Fruit fly (Drosophila melanogaster) whole organism, embryonic: ENCODE measurements around the gene Acp29AB.
A peak's percentile ranks its signal among the peaks of the same experiment; 100 is the strongest.

ENCODE experiments used
- Ada2b ChIP-seq: fragments of 200-800 bp; sonication (Bioruptor generic); IDR thresholded peaks from 2 replicates; pipeline ENCODE4 v1.3.6; 2022; ENCODE audit warnings: missing biosample characterization, missing genetic modification characterization
- CG10209 ChIP-seq: fragments of 200-800 bp; sonication (Bioruptor generic); optimal IDR thresholded peaks from 3 replicates; lab custom pipeline; 2017; ENCODE audit warnings: missing biosample characterization, mild to moderate bottlenecking, missing genetic modification characterization, missing genetic modification reagents
- CG10267 ChIP-seq: fragments of 200-800 bp; sonication (Bioruptor generic); optimal IDR thresholded peaks from 2 replicates; lab custom pipeline; 2018; ENCODE audit warnings: missing biosample characterization, mild to moderate bottlenecking, missing genetic modification characterization, moderate library complexity
- CG11456 ChIP-seq: fragments of 200-800 bp; sonication (Bioruptor generic); IDR thresholded peaks from 3 replicates; pipeline ENCODE4 v1.3.6; 2022; ENCODE audit warnings: missing biosample characterization, missing genetic modification characterization
- CG12744 ChIP-seq: fragments of 200-800 bp; sonication (Bioruptor generic); optimal IDR thresholded peaks from 2 replicates; lab custom pipeline; 2016; ENCODE audit warnings: missing biosample characterization, missing genetic modification characterization
- CG13775 ChIP-seq: fragments of 200-800 bp; sonication (Bioruptor generic); optimal IDR thresholded peaks from 3 replicates; lab custom pipeline; 2017; ENCODE audit warnings: missing biosample characterization, mild to moderate bottlenecking, missing genetic modification characterization
- CG14441 ChIP-seq: fragments of 200-800 bp; sonication (Bioruptor generic); IDR thresholded peaks from 2 replicates; pipeline ENCODE4 v1.3.6; 2022; ENCODE audit warnings: missing biosample characterization, missing genetic modification characterization
- CG16815 ChIP-seq: fragments of 200-800 bp; sonication (Bioruptor generic); optimal IDR thresholded peaks from 3 replicates; lab custom pipeline; 2017; ENCODE audit warnings: missing biosample characterization, mild to moderate bottlenecking, missing genetic modification characterization
- CG17186 ChIP-seq: fragments of 200-800 bp; sonication (Bioruptor generic); optimal IDR thresholded peaks from 3 replicates; lab custom pipeline; 2017; ENCODE audit warnings: missing biosample characterization, missing genetic modification reagents, missing genetic modification characterization
- CG17568 ChIP-seq: fragments of 200-800 bp; sonication (Bioruptor generic); optimal IDR thresholded peaks from 2 replicates; lab custom pipeline; 2018; ENCODE audit warnings: missing biosample characterization, mild to moderate bottlenecking, missing genetic modification characterization, moderate library complexity
- CG1832 ChIP-seq: fragments of 200-800 bp; sonication (Bioruptor generic); optimal IDR thresholded peaks from 2 replicates; lab custom pipeline; 2017; ENCODE audit warnings: missing biosample characterization, mild to moderate bottlenecking, missing genetic modification characterization, inconsistent platforms
- CG18764 ChIP-seq: fragments of 200-800 bp; sonication (Bioruptor generic); optimal IDR thresholded peaks from 3 replicates; lab custom pipeline; 2016; ENCODE audit warnings: missing biosample characterization, missing genetic modification characterization
- CG2712 ChIP-seq: fragments of 200-800 bp; optimal IDR thresholded peaks from 3 replicates; lab custom pipeline; 2019; ENCODE audit warnings: missing biosample characterization, mild to moderate bottlenecking, missing genetic modification characterization, moderate library complexity
- CG2875 ChIP-seq: fragments of 200-800 bp; sonication (Bioruptor generic); optimal IDR thresholded peaks from 2 replicates; lab custom pipeline; 2017; ENCODE audit warnings: missing biosample characterization, mild to moderate bottlenecking, missing genetic modification characterization, missing genetic modification reagents
- CG30403 ChIP-seq: fragments of 200-800 bp; sonication (Bioruptor generic); optimal IDR thresholded peaks from 3 replicates; lab custom pipeline; 2016; ENCODE audit warnings: missing biosample characterization, missing genetic modification characterization
- CG3163 ChIP-seq: fragments of 200-800 bp; sonication (Bioruptor generic); optimal IDR thresholded peaks from 3 replicates; lab custom pipeline; 2016; ENCODE audit warnings: missing biosample characterization, missing genetic modification characterization
- CG33213 ChIP-seq: fragments of 200-800 bp; sonication (Bioruptor generic); optimal IDR thresholded peaks from 3 replicates; lab custom pipeline; 2016; ENCODE audit warnings: missing biosample characterization, missing genetic modification characterization
- CG33557 ChIP-seq: fragments of 200-800 bp; sonication (Bioruptor generic); optimal IDR thresholded peaks from 2 replicates; lab custom pipeline; 2019; ENCODE audit warnings: missing biosample characterization, mild to moderate bottlenecking, missing genetic modification characterization, moderate library complexity
- CG4328 ChIP-seq: fragments of 200-800 bp; sonication (Bioruptor generic); optimal IDR thresholded peaks from 3 replicates; lab custom pipeline; 2017; ENCODE audit warnings: missing biosample characterization, missing genetic modification reagents, missing genetic modification characterization
- CG4854 ChIP-seq: fragments of 200-800 bp; sonication (Bioruptor generic); optimal IDR thresholded peaks from 2 replicates; lab custom pipeline; 2016; ENCODE audit warnings: missing biosample characterization, missing genetic modification characterization, inconsistent platforms
- CG6791 ChIP-seq: fragments of 200-800 bp; sonication (Bioruptor generic); IDR thresholded peaks from 3 replicates; pipeline ENCODE4 v1.3.6; 2022; ENCODE audit warnings: missing biosample characterization, missing genetic modification characterization; ENCODE audit not compliant: partially characterized antibody
- CG7357 ChIP-seq: fragments of 200-800 bp; sonication (Bioruptor generic); IDR thresholded peaks from 3 replicates; pipeline ENCODE4 v1.3.6; 2022; ENCODE audit warnings: missing biosample characterization, missing genetic modification characterization
- CG7556 ChIP-seq: fragments of 200-800 bp; sonication (Bioruptor generic); optimal IDR thresholded peaks from 2 replicates; lab custom pipeline; 2017; ENCODE audit warnings: missing biosample characterization, mild to moderate bottlenecking, missing genetic modification characterization
- CG7745 ChIP-seq: fragments of 200-800 bp; sonication (Bioruptor generic); optimal IDR thresholded peaks from 2 replicates; lab custom pipeline; 2018; ENCODE audit warnings: missing biosample characterization, mild to moderate bottlenecking, missing genetic modification characterization, moderate library complexity
- CG7786 ChIP-seq: fragments of 200-800 bp; sonication (Bioruptor generic); optimal IDR thresholded peaks from 2 replicates; lab custom pipeline; 2016; ENCODE audit warnings: missing biosample characterization, missing genetic modification characterization
- CG7839 ChIP-seq: fragments of 200-800 bp; sonication (Bioruptor generic); optimal IDR thresholded peaks from 3 replicates; lab custom pipeline; 2018; ENCODE audit warnings: missing biosample characterization, mild to moderate bottlenecking, missing genetic modification characterization, moderate library complexity
- CG8359 ChIP-seq: fragments of 200-800 bp; sonication (Bioruptor generic); optimal IDR thresholded peaks from 2 replicates; lab custom pipeline; 2017; ENCODE audit warnings: missing biosample characterization, mild to moderate bottlenecking, missing genetic modification characterization, borderline replicate concordance
- CG8924 ChIP-seq: fragments of 200-800 bp; optimal IDR thresholded peaks from 3 replicates; lab custom pipeline; 2019; ENCODE audit warnings: missing biosample characterization, mild to moderate bottlenecking, missing genetic modification characterization, moderate library complexity
- Camta ChIP-seq: fragments of 200-800 bp; sonication (Bioruptor generic); optimal IDR thresholded peaks from 2 replicates; lab custom pipeline; 2016; ENCODE audit warnings: missing biosample characterization, missing genetic modification characterization
- Chrac-16 ChIP-seq: fragments of 200-800 bp; sonication (Bioruptor generic); optimal IDR thresholded peaks from 3 replicates; lab custom pipeline; 2016; ENCODE audit warnings: missing biosample characterization, missing genetic modification characterization
- Doc2 ChIP-seq: fragments of 200-800 bp; sonication (Bioruptor generic); IDR thresholded peaks from 2 replicates; pipeline ENCODE4 v1.3.6; 2022; ENCODE audit warnings: missing biosample characterization, missing genetic modification characterization
- Dref ChIP-seq: fragments of 200-800 bp; sonication (Bioruptor generic); IDR thresholded peaks from 2 replicates; pipeline ENCODE4 v1.3.6; 2022; ENCODE audit warnings: missing biosample characterization, missing genetic modification characterization
- Hmx ChIP-seq: fragments of 200-800 bp; sonication (Bioruptor generic); optimal IDR thresholded peaks from 2 replicates; lab custom pipeline; 2016; ENCODE audit warnings: missing biosample characterization, missing genetic modification characterization
- Hsf ChIP-seq: fragments of 200-800 bp; sonication (Bioruptor generic); optimal IDR thresholded peaks from 3 replicates; lab custom pipeline; 2016; ENCODE audit warnings: missing biosample characterization, missing genetic modification characterization
- NK7.1 ChIP-seq: fragments of 200-800 bp; sonication (Bioruptor generic); optimal IDR thresholded peaks from 3 replicates; lab custom pipeline; 2016; ENCODE audit warnings: missing biosample characterization, missing genetic modification characterization
- Neu2 ChIP-seq: fragments of 200-800 bp; sonication (Bioruptor generic); optimal IDR thresholded peaks from 3 replicates; lab custom pipeline; 2016; ENCODE audit warnings: missing biosample characterization, missing genetic modification characterization, borderline replicate concordance
- Optix ChIP-seq: fragments of 200-800 bp; sonication (Bioruptor generic); IDR thresholded peaks from 3 replicates; pipeline ENCODE4 v1.3.6; 2022; ENCODE audit warnings: missing biosample characterization, missing genetic modification characterization
- abd-A ChIP-seq: fragments of 200-800 bp; sonication (Bioruptor generic); optimal IDR thresholded peaks from 3 replicates; lab custom pipeline; 2019; ENCODE audit warnings: missing biosample characterization, mild to moderate bottlenecking, missing genetic modification characterization, moderate library complexity
- ara ChIP-seq: fragments of 200-800 bp; sonication (Bioruptor generic); IDR thresholded peaks from 2 replicates; pipeline ENCODE4 v1.3.6; 2022; ENCODE audit warnings: missing biosample characterization, missing genetic modification characterization
- ash1 ChIP-seq: fragments of 200-800 bp; sonication (Bioruptor generic); optimal IDR thresholded peaks from 2 replicates; lab custom pipeline; 2018; ENCODE audit warnings: missing biosample characterization, mild to moderate bottlenecking, missing genetic modification characterization
- gsb-n ChIP-seq: fragments of 200-800 bp; sonication (Bioruptor generic); optimal IDR thresholded peaks from 3 replicates; lab custom pipeline; 2018; ENCODE audit warnings: missing biosample characterization, mild to moderate bottlenecking, missing genetic modification characterization
- hbn ChIP-seq: fragments of 200-800 bp; sonication (Bioruptor generic); IDR thresholded peaks from 2 replicates; pipeline ENCODE4 v1.3.6; 2022; ENCODE audit warnings: missing biosample characterization, missing genetic modification characterization; ENCODE audit not compliant: partially characterized antibody
- lab ChIP-seq: fragments of 200-800 bp; sonication (Bioruptor generic); optimal IDR thresholded peaks from 3 replicates; lab custom pipeline; 2017; ENCODE audit warnings: missing biosample characterization, missing genetic modification characterization, mild to moderate bottlenecking, moderate library complexity, missing genetic modification reagents
- luna ChIP-seq: fragments of 200-800 bp; sonication (Bioruptor generic); optimal IDR thresholded peaks from 2 replicates; lab custom pipeline; 2016; ENCODE audit warnings: missing biosample characterization, missing genetic modification characterization
- odd ChIP-seq: fragments of 200-800 bp; sonication (Bioruptor generic); optimal IDR thresholded peaks from 2 replicates; lab custom pipeline; 2017; ENCODE audit warnings: missing biosample characterization, mild to moderate bottlenecking, missing genetic modification characterization
- onecut ChIP-seq: fragments of 200-800 bp; sonication (Bioruptor generic); IDR thresholded peaks from 2 replicates; pipeline ENCODE4 v1.3.6; 2022; ENCODE audit warnings: missing biosample characterization, missing genetic modification characterization
- phol ChIP-seq: fragments of 200-800 bp; sonication (Bioruptor generic); optimal IDR thresholded peaks from 3 replicates; lab custom pipeline; 2018; ENCODE audit warnings: missing biosample characterization, mild to moderate bottlenecking, missing genetic modification characterization, moderate library complexity
- prd ChIP-seq, 3 experiments: fragments of >200 bp in 2 of 3; fragments of 200-800 bp in 1 of 3; sonication (Bioruptor generic) in 1 of 3; optimal IDR thresholded peaks in 2 of 3; IDR thresholded peaks in 1 of 3; 2 replicates in 2 of 3; 3 replicates in 1 of 3; pipeline versions ENCODE4 v1.3.6 to Lab custom; 2017 to 2022; ENCODE audit warnings: missing biosample characterization in 1 of 3, missing genetic modification characterization in 1 of 3
- ranshi ChIP-seq: fragments of 200-800 bp; sonication (Bioruptor generic); IDR thresholded peaks from 2 replicates; pipeline ENCODE4 v1.3.6; 2022; ENCODE audit warnings: missing biosample characterization, missing genetic modification characterization

Gene Acp29AB

DNA sequence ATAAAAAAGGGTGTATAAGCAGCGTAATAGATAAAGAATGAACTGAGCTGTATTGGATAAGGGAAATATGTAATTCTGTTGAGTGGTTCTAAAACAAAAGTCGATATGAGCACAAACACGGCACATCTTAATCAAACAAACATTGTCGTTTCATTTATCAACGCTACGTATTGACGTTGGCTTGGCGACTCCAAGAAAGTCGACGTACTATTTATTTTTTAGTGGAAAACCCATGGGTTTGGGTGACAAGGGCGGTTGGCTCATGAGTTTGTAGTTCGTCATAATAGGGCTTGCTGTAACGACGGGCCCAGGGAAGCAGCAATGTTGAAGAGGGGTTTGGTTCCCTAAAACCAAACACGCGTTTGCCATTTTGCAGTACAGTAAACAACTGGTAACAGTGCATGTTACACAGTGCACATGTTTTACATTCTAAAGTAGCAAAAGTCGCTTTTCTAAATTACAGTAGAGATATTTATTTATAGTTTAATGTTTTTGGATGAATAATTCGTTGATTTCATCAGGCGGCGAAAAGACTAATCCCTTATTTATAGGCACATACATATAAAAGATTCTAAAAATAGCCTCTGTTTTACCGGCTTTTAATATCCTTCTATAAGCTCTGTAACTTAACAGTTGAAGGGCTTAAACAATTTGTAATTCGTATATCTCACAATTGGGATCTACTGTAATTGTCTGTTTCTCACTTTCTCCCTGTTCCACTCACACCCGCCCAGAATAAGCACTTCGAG lies 31.6 kb downstream of the Acp29AB start (continued):
- TF ChIP-seq Hmx (GFP tag; lab: Kevin White, UChicago) (peak; percentile 19), Doc2 (GFP tag; lab: Robert Waterston, UW) (no peak), phol (peak; percentile 40), CG18764 (GFP tag; lab: Kevin White, UChicago) (no peak), CG7357 (GFP tag; lab: Robert Waterston, UW) (no peak), CG13775 (GFP tag; lab: Kevin White, UChicago) (no peak), Dref (GFP tag; lab: Robert Waterston, UW) (no peak), CG17186 (GFP tag; lab: Kevin White, UChicago) (no peak), prd (optimal IDR thresholded peaks at IDR 0.05; lab: Kevin White, UChicago) (no peak), prd (GFP tag; IDR thresholded peaks at IDR 0.05; lab: Robert Waterston, UW) (no peak), CG12744 (GFP tag; lab: Kevin White, UChicago) (no peak), NK7.1 (no peak), Optix (no peak), Ada2b (GFP tag; lab: Robert Waterston, UW) (no peak), lab (peak; percentile 49), CG30403 (GFP tag; lab: Kevin White, UChicago) (peak; percentile 40), CG2712 (peak; percentile 59), Camta (GFP tag; lab: Kevin White, UChicago) (no peak), abd-A (no peak), CG10267 (peak; percentile 15), CG4328 (peak; percentile 1), CG6791 (no peak), ara (no peak), CG7786 (GFP tag; lab: Kevin White, UChicago) (no peak), onecut (no peak), CG3163 (no peak), luna (GFP tag; lab: Kevin White, UChicago) (no peak), CG10209 (peak; percentile 16), CG33557 (GFP tag; lab: Kevin White, UChicago) (no peak), CG2875 (GFP tag; lab: Kevin White, UChicago) (no peak), CG7839 (no peak), CG33213 (GFP tag; lab: Kevin White, UChicago) (no peak), CG7556 (GFP tag; lab: Kevin White, UChicago) (peak; percentile 44), CG1832 (no peak), Chrac-16 (GFP tag; lab: Kevin White, UChicago) (peak; percentile 10), CG14441 (GFP tag; lab: Robert Waterston, UW) (no peak), CG8924 (tag; lab: Kevin White, UChicago) (peak; percentile 20), gsb-n (tag; lab: Kevin White, UChicago) (no peak), CG7745 (tag; lab: Kevin White, UChicago) (no peak), ranshi (GFP tag; lab: Robert Waterston, UW) (no peak), CG17568 (GFP tag; lab: Kevin White, UChicago) (peak; percentile 3), CG4854 (no peak), Hsf (GFP tag; lab: Kevin White, UChicago) (peak; percentile 21), ash1 (GFP tag; lab: Kevin White, UChicago) (no peak), CG8359 (GFP tag; lab: Kevin White, UChicago) (no peak), CG11456 (GFP tag; lab: Robert Waterston, UW) (peak; percentile 35; the same call in 1 of the 3 replicates), hbn (GFP tag; lab: Robert Waterston, UW) (no peak), Neu2 (GFP tag; lab: Kevin White, UChicago) (no peak), CG16815 (GFP tag; lab: Kevin White, UChicago) (peak; percentile 20), odd (GFP tag; lab: Kevin White, UChicago) (no peak)
